Fruit fly (Drosophila melanogaster) whole organism, wandering third instar larva: ENCODE data around the gene Herp.

Experiments used
- Abd-B ChIP-seq: fragments of >200 bp; optimal IDR thresholded peaks from 2 replicates; lab custom pipeline; 2017; ENCODE audit warnings: missing biosample characterization, missing genetic modification characterization
- HLH106 ChIP-seq: fragments of 200-800 bp; optimal IDR thresholded peaks from 3 replicates; lab custom pipeline; 2019; ENCODE audit warnings: missing biosample characterization, mild to moderate bottlenecking, missing genetic modification characterization, moderate library complexity
- N ChIP-seq: fragments of >200 bp; optimal IDR thresholded peaks from 2 replicates; lab custom pipeline; 2018; ENCODE audit warnings: missing biosample characterization, missing external identifiers, missing genetic modification characterization
- OdsH ChIP-seq: fragments of 200-800 bp; sonication (Bioruptor generic); optimal IDR thresholded peaks from 2 replicates; lab custom pipeline; 2016; ENCODE audit warnings: missing biosample characterization, mild to moderate bottlenecking, missing genetic modification characterization
- h ChIP-seq: fragments of 200-800 bp; sonication (Bioruptor generic); optimal IDR thresholded peaks from 3 replicates; lab custom pipeline; 2016; ENCODE audit warnings: missing biosample characterization, mild to moderate bottlenecking, missing genetic modification characterization

- no peak for TF ChIP-seq OdsH (GFP tag; lab: Kevin White, UChicago)
- TF ChIP-seq h: no peak
- no peak for TF ChIP-seq HLH106 (tag; lab: Kevin White, UChicago)
- no peak for TF ChIP-seq N (GFP tag; lab: Kevin White, UChicago)
- no peak for TF ChIP-seq Abd-B (GFP tag; lab: Kevin White, UChicago)
These were observed 33.4 kb upstream of the Herp start for dm6 chr2L:7833238-7833637.
